Worm (Caenorhabditis elegans) whole organism, L4/young adult: ENCODE results near the gene B0454.5.
"Not testable (repeated sequence)": the region's sequence is repeated elsewhere in the genome, so short reads cannot be mapped to it uniquely, and the experiment has no call there.

Source experiments
- W03F9.2 ChIP-seq: fragments of 150-350 bp; optimal IDR thresholded peaks from 2 replicates; lab custom pipeline; 2014; ENCODE audit warnings: missing biosample characterization, missing genetic modification characterization
- dao-5 ChIP-seq: sonication (generic microtip); optimal IDR thresholded peaks from 2 replicates; lab custom pipeline; 2016; ENCODE audit warnings: missing genotype, missing genetic modification characterization, moderate library complexity, missing compliant biosample characterization
- him-1 ChIP-seq: sonication (generic microtip); optimal IDR thresholded peaks from 2 replicates; lab custom pipeline; 2016; ENCODE audit warnings: missing genotype, missing genetic modification reagents, missing genetic modification characterization, missing compliant biosample characterization

The B0454.5 gene

ce11 chrII:3012133-3012532 is 26.5 kb upstream of the B0454.5 start, which contains the start of gene C41H7.9:
Gene C41H7.9 (minus strand): TSS chrII:3012233.
- TF ChIP-seq him-1 (tag; lab: Kevin White, UChicago) (no peak), W03F9.2 (tag; lab: Kevin White, UChicago) (no peak), dao-5 (tag; lab: Kevin White, UChicago) (no peak)

ce11 chrII:3014196-3014849 is 24.3 kb upstream of the B0454.5 start, which contains the start of gene C41H7.2:
Gene C41H7.2 (plus strand): TSS chrII:3014817.
- no peak for TF ChIP-seq W03F9.2 (tag; lab: Kevin White, UChicago)
- no peak for TF ChIP-seq dao-5 (tag; lab: Kevin White, UChicago)
- TF ChIP-seq him-1 (tag; lab: Kevin White, UChicago), result no peak

ce11 chrII:3019807-3020206 is 18.9 kb upstream of the B0454.5 start, which contains the start of gene clec-3:
Gene clec-3 (minus strand): TSS chrII:3019907.
- no peak for TF ChIP-seq him-1 (tag; lab: Kevin White, UChicago)
- no peak for TF ChIP-seq dao-5 (tag; lab: Kevin White, UChicago)
- TF ChIP-seq W03F9.2 (tag; lab: Kevin White, UChicago), result no peak

DNA sequence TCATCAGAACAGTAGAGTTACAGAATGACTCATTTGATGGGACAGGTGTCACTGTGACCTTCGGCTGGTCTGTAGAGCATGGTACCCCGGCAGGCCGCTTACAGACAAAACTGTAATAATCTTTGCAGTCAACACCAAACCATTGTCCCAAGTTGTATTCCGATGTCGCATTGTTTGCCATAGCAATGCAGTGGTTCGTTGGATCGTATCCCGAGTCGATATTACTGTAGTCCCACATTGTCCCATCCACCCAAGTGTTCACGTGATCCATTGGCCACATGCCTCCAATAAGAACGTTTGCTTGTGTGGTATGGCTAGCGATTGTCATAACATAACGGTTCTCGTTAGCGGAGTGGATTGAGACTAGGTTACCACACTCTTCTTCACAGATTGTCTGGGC is 17.8 kb upstream of the B0454.5 start:
- TF ChIP-seq him-1 (tag; lab: Kevin White, UChicago) (no peak), W03F9.2 (tag; lab: Kevin White, UChicago) (no peak), dao-5 (tag; lab: Kevin White, UChicago) (no peak)

DNA sequence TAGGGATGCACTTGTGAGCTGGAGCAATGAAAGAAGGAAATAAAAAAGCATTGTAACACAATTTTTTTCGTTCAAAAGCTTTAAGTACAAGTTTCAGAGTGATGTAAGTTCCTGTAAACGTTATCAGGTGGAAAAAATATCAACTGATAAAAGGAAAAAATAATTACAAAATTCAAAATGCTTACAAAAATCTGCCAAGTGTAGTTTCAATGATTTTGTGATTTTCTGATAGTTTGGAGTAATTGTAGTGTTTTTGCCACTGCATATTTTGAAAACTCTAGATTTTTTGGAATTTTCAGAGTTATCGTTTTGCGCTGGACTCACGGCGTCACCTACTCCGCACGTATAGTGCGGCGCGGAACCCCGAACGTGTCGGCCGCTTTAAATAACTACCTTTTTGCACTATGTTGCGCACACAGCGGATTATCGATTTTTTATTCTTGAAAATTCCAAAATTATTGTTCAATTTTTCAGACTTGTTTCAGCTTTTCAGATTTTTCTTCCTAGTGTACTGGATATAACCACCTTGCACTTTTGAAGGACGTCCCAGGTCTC is 15.2 kb upstream of the B0454.5 start, which contains the start of gene clec-2:
Gene clec-2 (minus strand): TSS at position 51 of the 555 bp plus-strand sequence.
- TF ChIP-seq him-1 (tag; lab: Kevin White, UChicago), result no peak
- TF ChIP-seq W03F9.2 (tag; lab: Kevin White, UChicago), result no peak
- TF ChIP-seq dao-5 (tag; lab: Kevin White, UChicago), result no peak

ce11 chrII:3024655-3025054 is 14.0 kb upstream of the B0454.5 start:
- TF ChIP-seq him-1 (tag; lab: Kevin White, UChicago) (no peak), dao-5 (tag; lab: Kevin White, UChicago) (no peak), W03F9.2 (tag; lab: Kevin White, UChicago) (no peak)

DNA sequence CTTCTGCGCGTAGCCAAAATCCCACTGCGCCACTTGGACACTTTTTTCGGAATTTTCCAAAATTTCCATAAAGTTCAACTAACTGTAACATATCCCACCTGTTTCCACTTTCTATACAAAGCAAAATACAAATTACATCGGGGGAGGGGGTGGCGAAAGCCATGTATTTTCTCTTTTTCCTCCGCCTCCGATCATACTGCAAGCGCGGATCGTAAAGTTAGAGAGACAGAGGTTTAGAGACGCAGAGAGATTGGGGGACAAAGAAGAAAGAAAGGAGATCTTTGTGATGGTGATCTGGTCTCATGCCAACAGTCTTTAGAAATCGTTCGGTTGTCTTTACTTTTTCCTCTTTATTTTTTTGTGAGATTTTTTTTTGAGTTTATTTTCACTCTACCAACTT is 10.4 kb upstream of the B0454.5 start:
- TF ChIP-seq dao-5 (tag; lab: Kevin White, UChicago) (no peak), W03F9.2 (tag; lab: Kevin White, UChicago) (no peak), him-1 (tag; lab: Kevin White, UChicago) (no peak)

- no peak for TF ChIP-seq dao-5 (tag; lab: Kevin White, UChicago)
- TF ChIP-seq W03F9.2 (tag; lab: Kevin White, UChicago), result no peak
- no peak for TF ChIP-seq him-1 (tag; lab: Kevin White, UChicago)
These were observed 8.2 kb upstream of the B0454.5 start for ce11 chrII:3030416-3030815.

DNA sequence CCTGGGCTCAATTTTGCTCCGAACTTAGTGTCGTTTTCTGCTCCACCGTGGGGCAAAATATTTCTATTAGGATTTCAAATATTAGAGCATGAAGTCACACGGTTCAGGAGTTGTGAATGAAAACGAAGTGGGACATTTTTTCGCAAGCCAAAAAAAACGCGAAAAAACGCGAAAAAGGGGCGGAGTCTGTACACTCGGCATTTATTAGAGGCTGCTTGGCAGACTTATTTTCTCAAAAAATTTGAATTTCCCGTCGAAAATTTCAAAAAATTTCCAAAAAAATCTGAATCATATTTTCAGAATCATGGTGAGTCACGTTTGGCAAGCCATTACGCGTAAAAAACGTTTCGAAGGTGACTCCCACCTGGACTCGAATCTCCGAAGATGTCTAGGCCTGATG is 6.2 kb upstream of the B0454.5 start, which contains the start of gene B0454.6:
Gene B0454.6 (plus strand): TSS at position 301 of the 400 bp plus-strand sequence.
- not testable (repeated sequence) for TF ChIP-seq W03F9.2, him-1, dao-5 (tag; lab: Kevin White, UChicago)

DNA sequence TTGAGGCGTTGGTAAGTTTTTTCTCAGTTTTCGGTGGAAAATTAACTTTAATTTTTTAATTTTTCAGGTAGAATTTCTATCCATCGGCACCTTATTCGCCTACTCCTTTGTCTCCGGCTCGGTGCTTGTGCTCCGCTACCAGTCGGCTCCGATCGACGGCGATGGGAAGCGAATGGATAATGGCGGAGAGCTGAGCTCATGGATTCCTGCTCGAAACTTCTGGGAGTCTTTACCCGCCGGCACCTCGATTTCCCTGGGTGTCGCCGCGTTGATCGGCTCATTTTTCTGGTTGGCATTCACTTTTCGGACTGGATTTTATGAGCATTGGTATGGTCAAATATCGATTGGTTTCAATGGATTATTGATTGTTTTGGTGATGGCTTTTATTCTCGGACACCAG is 3.7 kb upstream of the B0454.5 start:
- TF ChIP-seq dao-5 (tag; lab: Kevin White, UChicago), result no peak
- TF ChIP-seq W03F9.2 (tag; lab: Kevin White, UChicago), result no peak
- TF ChIP-seq him-1 (tag; lab: Kevin White, UChicago), result no peak

ce11 chrII:3036344-3036743 is 2.3 kb upstream of the B0454.5 start:
- TF ChIP-seq W03F9.2 (tag; lab: Kevin White, UChicago) (no peak), him-1 (tag; lab: Kevin White, UChicago) (no peak), dao-5 (tag; lab: Kevin White, UChicago) (no peak)

- TF ChIP-seq dao-5 (tag; lab: Kevin White, UChicago) (no peak), W03F9.2 (tag; lab: Kevin White, UChicago) (no peak), him-1 (tag; lab: Kevin White, UChicago) (no peak)
These were observed 4.7 kb downstream of the B0454.5 start, which contains the start of gene B0454.8 for ce11 chrII:3043358-3043757. Gene B0454.8 (minus strand): TSS chrII:3043458.

DNA sequence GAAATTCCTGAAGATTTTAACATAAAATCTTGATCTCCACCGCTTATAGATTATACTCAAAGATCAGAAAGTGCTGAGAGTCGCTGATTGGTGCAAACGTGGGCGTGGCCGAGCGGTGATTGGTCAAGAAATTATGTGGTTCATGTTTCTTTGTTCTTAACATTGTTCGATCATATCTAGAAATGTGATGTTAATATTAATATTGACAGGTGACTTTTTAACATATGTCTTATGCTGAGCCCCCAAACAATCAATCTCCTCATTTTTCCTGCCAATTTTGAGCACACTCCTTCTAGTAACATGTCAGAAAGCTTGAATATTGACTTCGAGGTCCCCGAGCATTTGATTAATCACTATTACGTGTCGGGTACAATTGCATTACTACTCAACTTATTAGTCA is 5.4 kb downstream of the B0454.5 start, which contains the start of gene sri-29:
Gene sri-29 (plus strand): TSS at position 301 of the 400 bp plus-strand sequence.
- TF ChIP-seq dao-5 (tag; lab: Kevin White, UChicago) (no peak), him-1 (tag; lab: Kevin White, UChicago) (no peak), W03F9.2 (tag; lab: Kevin White, UChicago) (no peak)
